Worm (Caenorhabditis elegans): ENCODE data around the gene F10E9.2.
A peak's percentile ranks its signal among the peaks of the same experiment; 100 is the strongest.
"Not testable (repeated sequence)": the region's sequence is repeated elsewhere in the genome, so short reads cannot be mapped to it uniquely, and the experiment has no call there.

Gene F10E9.2

DNA sequence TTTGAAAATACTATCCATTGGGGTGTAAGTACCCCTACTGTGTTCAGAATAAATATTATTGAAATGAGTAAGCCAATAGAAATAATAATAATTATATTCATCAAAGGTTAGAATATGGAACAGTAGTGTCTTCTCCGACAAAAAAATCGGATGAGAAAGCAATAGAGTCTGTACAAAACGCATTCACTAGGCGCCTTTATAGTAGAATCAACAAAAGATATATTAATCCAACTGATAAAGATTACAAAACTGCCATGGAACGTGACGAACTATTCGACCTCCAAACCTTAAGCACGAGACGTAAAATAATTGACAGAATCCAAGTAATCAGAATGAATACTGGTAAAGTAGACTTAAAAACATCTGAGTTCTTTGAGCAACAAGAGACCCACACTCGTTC, 35.3 kb downstream of the F10E9.2 start, which contains the start of gene clc-29:
clc-29 (minus strand) TSS at position 101 of the 400 bp plus-strand sequence.
- TF ChIP-seq ceh-36, hmbx-1, F13C5.2 (tag; optimal IDR thresholded peaks at IDR 0.05): not testable (repeated sequence)

DNA sequence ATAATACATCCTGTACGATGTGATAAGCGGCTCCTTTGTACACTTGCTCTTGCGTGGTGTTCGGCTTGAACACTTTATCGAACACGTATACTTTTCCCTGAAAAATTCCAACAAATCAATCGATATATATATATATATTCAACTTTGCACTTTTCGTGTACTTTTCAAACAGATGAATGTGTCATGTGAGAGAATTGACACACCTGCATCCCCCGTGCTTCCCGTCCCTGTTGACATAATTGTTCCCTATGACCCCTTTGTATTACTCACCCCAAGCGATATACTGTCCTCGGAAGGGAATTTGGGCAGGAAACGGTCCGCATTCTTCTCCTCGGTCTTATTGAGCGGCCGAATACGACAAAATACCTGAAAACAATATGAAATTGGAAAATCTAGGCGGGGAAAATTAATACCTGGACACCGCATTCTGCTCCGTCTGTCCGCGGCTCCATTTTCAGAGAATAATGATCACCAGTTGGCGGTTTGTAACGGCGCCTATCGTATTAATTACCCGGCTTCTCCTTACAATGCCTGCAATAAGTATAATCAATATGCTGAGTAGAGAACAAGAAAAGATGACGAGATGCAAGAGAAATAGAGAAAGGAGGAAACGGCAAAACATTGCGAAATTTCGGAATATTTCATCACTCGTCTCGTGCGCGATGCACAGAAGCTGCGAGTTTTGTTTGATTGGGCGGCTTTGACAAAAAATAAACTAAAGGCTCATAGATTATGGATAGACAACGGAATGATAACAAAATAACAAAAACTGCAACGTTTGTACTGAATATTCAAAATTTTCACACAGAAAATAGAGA, 42.4 kb downstream of the F10E9.2 start, which contains the start of gene unc-116:
unc-116 (minus strand) TSS at position 531 of the 818 bp plus-strand sequence.
- TF ChIP-seq hmg-4 (GFP tag; optimal IDR thresholded peaks at IDR 0.05) (peak; percentile 63), ceh-13 (GFP tag; optimal IDR thresholded peaks at IDR 0.05) (no peak)

DNA sequence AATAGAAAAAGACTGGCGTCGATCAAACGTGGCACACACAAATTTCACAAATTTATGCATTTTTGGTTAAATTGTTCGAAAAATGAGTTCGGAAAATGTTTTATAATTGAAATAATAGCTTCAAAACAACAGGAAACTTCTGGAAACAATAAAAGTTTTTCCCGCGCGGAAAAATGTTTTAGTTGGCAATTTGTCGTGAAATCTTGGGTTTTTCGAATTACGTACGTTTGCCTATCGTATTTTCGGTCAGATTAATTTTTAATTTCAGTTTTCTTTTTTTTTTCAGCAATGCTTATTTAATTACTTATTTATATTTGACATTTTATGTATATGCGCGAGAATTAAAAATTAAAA, 42.9 kb downstream of the F10E9.2 start:
- TF ChIP-seq F13C5.2 (tag; optimal IDR thresholded peaks at IDR 0.05) (no peak), hmbx-1 (tag; optimal IDR thresholded peaks at IDR 0.05) (no peak), ceh-13 (GFP tag; optimal IDR thresholded peaks at IDR 0.05) (no peak), flt-1 (GFP tag; IDR thresholded peaks at IDR 0.05) (no peak)

DNA sequence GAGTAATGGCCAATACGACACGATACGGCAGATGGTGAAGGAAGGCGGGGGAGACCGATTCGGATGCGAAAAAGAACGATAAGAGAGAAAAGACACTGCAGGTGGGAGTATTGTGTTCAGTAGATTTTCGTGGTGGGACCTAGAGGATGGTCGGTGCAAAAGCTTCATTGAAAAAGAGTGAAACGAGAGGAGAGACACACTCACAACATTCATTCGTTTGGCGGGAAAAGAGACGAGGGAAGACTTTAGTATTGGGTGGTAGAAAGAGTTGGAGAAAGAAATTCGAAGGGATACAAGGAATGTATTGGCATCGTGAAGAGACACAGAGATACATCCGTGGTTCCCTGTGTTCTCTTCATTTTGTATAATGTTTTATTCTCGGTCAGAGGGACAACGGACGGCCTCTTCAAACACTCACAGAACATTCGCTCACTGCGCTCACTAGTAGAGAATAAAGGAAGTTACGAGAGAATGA, 44.0 kb downstream of the F10E9.2 start:
- TF ChIP-seq F13C5.2 (tag; optimal IDR thresholded peaks at IDR 0.05) (peak; percentile 49), ceh-13 (GFP tag; optimal IDR thresholded peaks at IDR 0.05) (no peak), aly-1 (tag; optimal IDR thresholded peaks at IDR 0.05) (peak; percentile 72), hmg-4 (GFP tag; optimal IDR thresholded peaks at IDR 0.05) (peak; percentile 78)

DNA sequence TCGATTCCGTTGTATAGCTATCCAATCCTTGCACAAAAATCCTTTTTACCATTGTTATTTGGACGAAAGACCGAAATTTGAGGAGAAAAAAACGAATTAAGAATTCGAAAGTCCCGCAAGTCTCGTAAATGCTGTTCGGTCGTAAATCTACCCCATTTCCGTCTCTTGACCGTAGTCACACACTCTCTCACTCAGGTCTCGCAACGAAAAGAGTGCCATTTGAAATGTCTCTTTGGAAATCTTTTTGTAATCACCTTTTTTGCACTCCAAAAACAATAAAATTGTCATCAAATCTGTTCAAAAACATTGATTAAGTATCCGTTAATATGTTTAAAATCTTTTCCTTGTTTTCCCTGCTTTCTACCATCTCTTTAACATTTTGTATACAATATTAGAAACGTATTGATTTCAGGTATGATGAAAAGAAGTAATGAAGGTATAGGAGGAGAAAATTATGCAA, 45.8 kb downstream of the F10E9.2 start, which contains the start of the genes R05D3.8 and rfp-1:
R05D3.8 (minus strand) TSS at position 115 of the 460 bp plus-strand sequence.
rfp-1 (plus strand) TSS at position 410 of the 460 bp plus-strand sequence.
- TF ChIP-seq scrt-1 (GFP tag; IDR thresholded peaks at IDR 0.05) (no peak), ama-1 (optimal IDR thresholded peaks at IDR 0.05) (no peak), F13C5.2 (tag; optimal IDR thresholded peaks at IDR 0.05) (no peak), sea-1 (GFP tag; conservative IDR thresholded peaks at IDR 0.05) (no peak), hmg-4 (GFP tag; optimal IDR thresholded peaks at IDR 0.05) (no peak), tbx-11 (GFP tag; IDR thresholded peaks at IDR 0.05) (no peak), tbx-37 (GFP tag; conservative IDR thresholded peaks at IDR 0.05) (no peak), tra-4 (tag; optimal IDR thresholded peaks at IDR 0.05) (no peak), ets-7 (tag; optimal IDR thresholded peaks at IDR 0.05) (no peak), ceh-36 (tag; optimal IDR thresholded peaks at IDR 0.05) (no peak), hmbx-1 (tag; optimal IDR thresholded peaks at IDR 0.05) (no peak), B0310.2 (tag; optimal IDR thresholded peaks at IDR 0.05) (no peak), aly-1 (tag; optimal IDR thresholded peaks at IDR 0.05) (no peak), pes-1 (GFP tag; IDR thresholded peaks at IDR 0.05) (no peak), ceh-13 (GFP tag; optimal IDR thresholded peaks at IDR 0.05) (no peak), flt-1 (GFP tag; IDR thresholded peaks at IDR 0.05) (no peak), hnd-1 (tag; optimal IDR thresholded peaks at IDR 0.05) (no peak)

DNA sequence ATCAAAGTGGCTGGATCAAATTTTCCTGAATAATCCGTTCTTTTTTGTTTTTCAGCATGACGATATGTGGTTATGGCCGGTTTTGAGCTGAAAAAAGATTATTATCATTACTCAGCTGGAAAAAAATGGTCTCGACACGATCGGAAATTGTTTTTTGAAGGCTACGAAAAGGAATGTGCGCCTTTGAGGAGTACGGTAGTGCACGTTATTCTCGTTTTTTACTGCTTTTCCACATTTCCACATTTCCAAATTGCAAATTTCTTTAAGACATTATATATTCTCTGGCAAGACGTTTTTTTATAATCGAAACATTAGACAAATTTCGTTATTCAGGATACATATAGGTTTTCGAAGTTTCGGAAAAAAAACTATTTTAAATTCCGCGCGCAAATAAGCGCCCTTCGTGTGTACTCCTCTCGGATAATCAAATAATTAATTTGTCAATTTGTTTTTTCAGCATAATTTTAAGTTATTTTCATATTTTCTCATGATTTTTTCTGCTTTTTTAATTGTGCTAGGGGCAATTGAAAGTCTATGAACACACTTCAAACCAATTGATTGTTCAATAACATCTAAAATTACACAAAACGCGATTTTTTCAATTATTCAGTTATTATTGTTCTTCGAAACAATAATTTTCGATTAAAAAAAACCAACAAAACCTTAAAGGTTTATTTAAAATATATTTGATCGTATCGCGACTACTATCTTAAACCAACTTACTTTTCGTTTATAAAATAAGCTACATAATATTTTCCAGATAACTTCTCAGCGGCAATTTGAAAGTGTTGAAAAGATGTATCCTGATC, 51.0 kb downstream of the F10E9.2 start, which contains the start of gene R05D3.3:
R05D3.3 (plus strand) TSS at position 759 of the 809 bp plus-strand sequence.
- no peak for TF ChIP-seq tbx-37 (GFP tag; conservative IDR thresholded peaks at IDR 0.05)
- no peak for TF ChIP-seq ama-1 (optimal IDR thresholded peaks at IDR 0.05)
- no peak for TF ChIP-seq scrt-1 (GFP tag; IDR thresholded peaks at IDR 0.05)
- no peak for TF ChIP-seq ceh-13 (GFP tag; optimal IDR thresholded peaks at IDR 0.05)
- TF ChIP-seq pes-1 (GFP tag; IDR thresholded peaks at IDR 0.05), result no peak
- TF ChIP-seq hmg-4 (GFP tag; optimal IDR thresholded peaks at IDR 0.05), result no peak
- TF ChIP-seq ceh-36 (tag; optimal IDR thresholded peaks at IDR 0.05), result no peak
- no peak for TF ChIP-seq F13C5.2 (tag; optimal IDR thresholded peaks at IDR 0.05)
- no peak for TF ChIP-seq tbx-11 (GFP tag; IDR thresholded peaks at IDR 0.05)
- no peak for TF ChIP-seq tra-4 (tag; optimal IDR thresholded peaks at IDR 0.05)
- no peak for TF ChIP-seq hnd-1 (tag; optimal IDR thresholded peaks at IDR 0.05)
